Worm (Caenorhabditis elegans) whole organism, mixed stage, embryonic: Measurements from ENCODE around the gene ZC412.3.
A peak's percentile ranks its signal among the peaks of the same experiment; 100 is the strongest.

ENCODE experiments used
- M03D4.4 ChIP-seq: sonication (generic microtip); optimal IDR thresholded peaks from 2 replicates; lab custom pipeline; 2017; ENCODE audit warnings: mild to moderate bottlenecking, missing genetic modification characterization, missing compliant biosample characterization
- bed-3 ChIP-seq: fragments of 200-800 bp; sonication (Bioruptor generic); optimal IDR thresholded peaks from 3 replicates; lab custom pipeline; 2018; ENCODE audit warnings: mild to moderate bottlenecking, missing genetic modification characterization, moderate library complexity, missing compliant biosample characterization
- blmp-1 ChIP-seq: fragments of 150-350 bp; optimal IDR thresholded peaks from 2 replicates; lab custom pipeline; 2014; ENCODE audit warnings: missing biosample characterization, missing genetic modification characterization
- ceh-39 ChIP-seq: fragments of 150-350 bp; optimal IDR thresholded peaks from 2 replicates; lab custom pipeline; 2014; ENCODE audit warnings: missing biosample characterization, missing genetic modification characterization
- ceh-43 ChIP-seq: fragments of 200-800 bp; sonication (Bioruptor generic); optimal IDR thresholded peaks from 2 replicates; lab custom pipeline; 2018; ENCODE audit warnings: mild to moderate bottlenecking, missing genetic modification characterization, moderate library complexity, missing compliant biosample characterization
- ceh-83 ChIP-seq: fragments of 200-800 bp; sonication (Bioruptor generic); optimal IDR thresholded peaks from 2 replicates; lab custom pipeline; 2018; ENCODE audit warnings: mild to moderate bottlenecking, missing genetic modification characterization, missing compliant biosample characterization
- ces-1 ChIP-seq: fragments of 150-350 bp; optimal IDR thresholded peaks from 2 replicates; lab custom pipeline; 2014; ENCODE audit warnings: missing biosample characterization, missing genetic modification reagents, missing genetic modification characterization
- cnd-1 ChIP-seq: fragments of 200-800 bp; sonication (Bioruptor generic); optimal IDR thresholded peaks from 2 replicates; lab custom pipeline; 2018; ENCODE audit warnings: mild to moderate bottlenecking, missing genetic modification characterization, missing compliant biosample characterization
- drap-1 ChIP-seq: fragments of 200-800 bp; sonication (Bioruptor generic); optimal IDR thresholded peaks from 3 replicates; lab custom pipeline; 2018; ENCODE audit warnings: mild to moderate bottlenecking, missing genetic modification characterization, missing compliant biosample characterization
- elt-1 ChIP-seq: sonication (generic microtip); optimal IDR thresholded peaks from 2 replicates; lab custom pipeline; 2017; ENCODE audit warnings: missing genetic modification characterization, mild to moderate bottlenecking, missing compliant biosample characterization, antibody characterized with exemption, moderate library complexity, borderline replicate concordance; ENCODE audit not compliant: insufficient read depth
- elt-3 ChIP-seq: fragments of 150-350 bp; optimal IDR thresholded peaks from 2 replicates; lab custom pipeline; 2014; ENCODE audit warnings: missing biosample characterization, missing genetic modification characterization
- flh-1 ChIP-seq: fragments of 200-800 bp; sonication (Bioruptor generic); optimal IDR thresholded peaks from 2 replicates; lab custom pipeline; 2018; ENCODE audit warnings: mild to moderate bottlenecking, missing genetic modification characterization, moderate library complexity, missing compliant biosample characterization
- ham-2 ChIP-seq: fragments of 200-800 bp; sonication (Bioruptor generic); optimal IDR thresholded peaks from 2 replicates; lab custom pipeline; 2018; ENCODE audit warnings: mild to moderate bottlenecking, missing genetic modification characterization, missing compliant biosample characterization
- hlh-1 ChIP-seq: fragments of 150-350 bp; optimal IDR thresholded peaks from 2 replicates; lab custom pipeline; 2014; ENCODE audit warnings: missing biosample characterization, missing genetic modification reagents, missing genetic modification characterization
- lin-13 ChIP-seq: fragments of 150-350 bp; optimal IDR thresholded peaks from 2 replicates; lab custom pipeline; 2014; ENCODE audit warnings: missing biosample characterization, missing genetic modification characterization
- lin-32 ChIP-seq: fragments of 200-800 bp; sonication (Bioruptor generic); optimal IDR thresholded peaks from 2 replicates; lab custom pipeline; 2018; ENCODE audit warnings: mild to moderate bottlenecking, missing genetic modification characterization, missing compliant biosample characterization
- lsy-2 ChIP-seq: fragments of 150-350 bp; optimal IDR thresholded peaks from 2 replicates; lab custom pipeline; 2014; ENCODE audit warnings: missing biosample characterization, missing genetic modification characterization
- mab-5 ChIP-seq: fragments of 150-350 bp; optimal IDR thresholded peaks from 2 replicates; lab custom pipeline; 2014; ENCODE audit warnings: missing biosample characterization, missing genetic modification characterization
- mep-1 ChIP-seq: fragments of 150-350 bp; optimal IDR thresholded peaks from 2 replicates; lab custom pipeline; 2017; ENCODE audit warnings: missing biosample characterization, missing genetic modification reagents, missing genetic modification characterization, inconsistent platforms
- mls-2 ChIP-seq: sonication (generic microtip); optimal IDR thresholded peaks from 2 replicates; lab custom pipeline; 2016; ENCODE audit warnings: mild to moderate bottlenecking, missing genetic modification characterization, moderate library complexity, missing compliant biosample characterization
- nhr-12 ChIP-seq: fragments of 150-350 bp; optimal IDR thresholded peaks from 2 replicates; lab custom pipeline; 2014; ENCODE audit warnings: missing biosample characterization, missing genetic modification characterization
- nhr-237 ChIP-seq: fragments of 150-350 bp; optimal IDR thresholded peaks from 2 replicates; lab custom pipeline; 2014; ENCODE audit warnings: missing biosample characterization, missing genetic modification characterization
- nhr-28 ChIP-seq: fragments of 150-350 bp; optimal IDR thresholded peaks from 2 replicates; lab custom pipeline; 2014; ENCODE audit warnings: missing biosample characterization, missing genetic modification characterization
- nhr-76 ChIP-seq: sonication (generic microtip); optimal IDR thresholded peaks from 2 replicates; lab custom pipeline; 2017; ENCODE audit warnings: missing biosample characterization, missing genetic modification characterization
- pha-4 ChIP-seq: fragments of 150-350 bp; optimal IDR thresholded peaks from 2 replicates; lab custom pipeline; 2018; ENCODE audit warnings: missing biosample characterization, missing genetic modification reagents, missing genetic modification characterization
- sem-2 ChIP-seq: fragments of 200-800 bp; sonication (Bioruptor generic); optimal IDR thresholded peaks from 2 replicates; lab custom pipeline; 2018; ENCODE audit warnings: mild to moderate bottlenecking, missing genetic modification characterization, missing compliant biosample characterization
- snpc-4 ChIP-seq: fragments of 150-350 bp; optimal IDR thresholded peaks from 2 replicates; lab custom pipeline; 2014; ENCODE audit warnings: missing biosample characterization, missing genetic modification characterization
- sptf-1 ChIP-seq: sonication (generic microtip); optimal IDR thresholded peaks from 2 replicates; lab custom pipeline; 2017; ENCODE audit warnings: mild to moderate bottlenecking, missing genetic modification characterization, moderate library complexity, missing compliant biosample characterization
- tbx-8 ChIP-seq: fragments of 200-800 bp; sonication (Bioruptor generic); optimal IDR thresholded peaks from 2 replicates; lab custom pipeline; 2018; ENCODE audit warnings: mild to moderate bottlenecking, missing genetic modification characterization, moderate library complexity, missing compliant biosample characterization
- unc-120 ChIP-seq: sonication (generic microtip); optimal IDR thresholded peaks from 2 replicates; lab custom pipeline; 2017; ENCODE audit warnings: missing genetic modification characterization, missing compliant biosample characterization; ENCODE audit not compliant: poor library complexity, severe bottlenecking
- unc-39 ChIP-seq: fragments of 150-350 bp; optimal IDR thresholded peaks from 2 replicates; lab custom pipeline; 2014; ENCODE audit warnings: missing biosample characterization, missing genetic modification characterization
- unc-62 ChIP-seq: fragments of 150-350 bp; optimal IDR thresholded peaks from 2 replicates; lab custom pipeline; 2014; ENCODE audit warnings: missing biosample characterization, missing genetic modification reagents, missing genetic modification characterization
- zip-8 ChIP-seq: fragments of 150-350 bp; optimal IDR thresholded peaks from 2 replicates; lab custom pipeline; 2014; ENCODE audit warnings: missing biosample characterization, missing genetic modification characterization
- ztf-11 ChIP-seq: fragments of 150-350 bp; optimal IDR thresholded peaks from 2 replicates; lab custom pipeline; 2014; ENCODE audit warnings: missing biosample characterization, missing genetic modification characterization

ZC412.3 gene

ce11 chrV:14876257-14876656 lies 4.9 kb upstream of the ZC412.3 start:
- TF ChIP-seq zip-8 (tag; lab: Kevin White, UChicago) (no peak), drap-1 (GFP tag; lab: Kevin White, UChicago) (peak; percentile 85), nhr-12 (tag; lab: Kevin White, UChicago) (no peak), sptf-1 (tag; lab: Kevin White, UChicago) (peak; percentile 52), lin-32 (GFP tag; lab: Kevin White, UChicago) (peak; percentile 42), nhr-28 (no peak), ceh-83 (GFP tag; lab: Kevin White, UChicago) (peak; percentile 38), mep-1 (tag; lab: Kevin White, UChicago) (no peak), bed-3 (GFP tag; lab: Kevin White, UChicago) (peak; percentile 20), cnd-1 (tag; lab: Kevin White, UChicago) (peak; percentile 19), mab-5 (tag; lab: Kevin White, UChicago) (no peak), elt-3 (tag; lab: Kevin White, UChicago) (no peak), sem-2 (GFP tag; lab: Kevin White, UChicago) (peak; percentile 62), M03D4.4 (peak; percentile 60), unc-120 (peak; percentile 32)

- TF ChIP-seq sptf-1 (tag; lab: Kevin White, UChicago) (no peak), ztf-11 (tag; lab: Kevin White, UChicago) (no peak), unc-62 (no peak), blmp-1 (no peak), mls-2 (tag; lab: Kevin White, UChicago) (no peak), hlh-1 (tag; lab: Kevin White, UChicago) (no peak), pha-4 (tag; lab: Kevin White, UChicago) (no peak), drap-1 (GFP tag; lab: Kevin White, UChicago) (no peak), ces-1 (GFP tag; lab: Kevin White, UChicago) (no peak), lin-13 (tag; lab: Kevin White, UChicago) (no peak), bed-3 (GFP tag; lab: Kevin White, UChicago) (no peak), ceh-83 (GFP tag; lab: Kevin White, UChicago) (no peak), ceh-39 (no peak), flh-1 (GFP tag; lab: Kevin White, UChicago) (no peak), ceh-43 (GFP tag; lab: Kevin White, UChicago) (no peak), nhr-12 (tag; lab: Kevin White, UChicago) (no peak), tbx-8 (GFP tag; lab: Kevin White, UChicago) (no peak), unc-39 (tag; lab: Kevin White, UChicago) (no peak), ham-2 (GFP tag; lab: Kevin White, UChicago) (no peak)
Observed at ce11 chrV:14875371-14875770, 4.0 kb upstream of the ZC412.3 start, which contains the start of gene ZC412.5. ZC412.5 (minus strand) TSS chrV:14875471.

- no peak for TF ChIP-seq mep-1 (tag; lab: Kevin White, UChicago)
- TF ChIP-seq sptf-1 (tag; lab: Kevin White, UChicago): no peak
- no peak for TF ChIP-seq lin-13 (tag; lab: Kevin White, UChicago)
- no peak for TF ChIP-seq blmp-1
- TF ChIP-seq nhr-28: no peak
- no peak for TF ChIP-seq ham-2 (GFP tag; lab: Kevin White, UChicago)
Observed at ce11 chrV:14868181-14868580, 3.2 kb downstream of the ZC412.3 start, which contains the start of gene gcy-14. gcy-14 (minus strand) TSS chrV:14868281.

ce11 chrV:14859380-14859779 lies 12.0 kb downstream of the ZC412.3 start:
- TF ChIP-seq ces-1 (GFP tag; lab: Kevin White, UChicago) (peak; percentile 70), sptf-1 (tag; lab: Kevin White, UChicago) (no peak)

- TF ChIP-seq nhr-237 (tag; lab: Kevin White, UChicago): no peak
- no peak for TF ChIP-seq ces-1 (GFP tag; lab: Kevin White, UChicago)
- no peak for TF ChIP-seq mep-1 (tag; lab: Kevin White, UChicago)
- no peak for TF ChIP-seq pha-4 (tag; lab: Kevin White, UChicago)
- TF ChIP-seq elt-1: no peak
- TF ChIP-seq cnd-1 (tag; lab: Kevin White, UChicago): no peak
- no peak for TF ChIP-seq nhr-28
- TF ChIP-seq nhr-76 (tag; lab: Kevin White, UChicago): no peak
- no peak for TF ChIP-seq lsy-2 (tag; lab: Kevin White, UChicago)
- no peak for TF ChIP-seq blmp-1
- no peak for TF ChIP-seq drap-1 (GFP tag; lab: Kevin White, UChicago)
- no peak for TF ChIP-seq unc-62
- TF ChIP-seq ceh-83 (GFP tag; lab: Kevin White, UChicago): no peak
- no peak for TF ChIP-seq lin-32 (GFP tag; lab: Kevin White, UChicago)
- TF ChIP-seq bed-3 (GFP tag; lab: Kevin White, UChicago): no peak
- TF ChIP-seq snpc-4 (tag; lab: Kevin White, UChicago): no peak
- TF ChIP-seq hlh-1 (tag; lab: Kevin White, UChicago): no peak
- TF ChIP-seq, all 35 proteins: peak for 0
Observed at ce11 chrV:14858503-14858902, 12.8 kb downstream of the ZC412.3 start, which contains the start of gene npr-13. npr-13 (minus strand) TSS chrV:14858603.
